Worm (Caenorhabditis elegans) whole organism, mixed stage, embryonic: ENCODE data around the gene tric-1B.1.

Source experiments
- ces-1 ChIP-seq: fragments of 150-350 bp; optimal IDR thresholded peaks from 2 replicates; lab custom pipeline; 2014; ENCODE audit warnings: missing biosample characterization, missing genetic modification reagents, missing genetic modification characterization
- elt-1 ChIP-seq: sonication (generic microtip); optimal IDR thresholded peaks from 2 replicates; lab custom pipeline; 2017; ENCODE audit warnings: missing genetic modification characterization, mild to moderate bottlenecking, missing compliant biosample characterization, antibody characterized with exemption, moderate library complexity, borderline replicate concordance; ENCODE audit not compliant: insufficient read depth
- lsy-2 ChIP-seq: fragments of 150-350 bp; optimal IDR thresholded peaks from 2 replicates; lab custom pipeline; 2014; ENCODE audit warnings: missing biosample characterization, missing genetic modification characterization
- mep-1 ChIP-seq: fragments of 150-350 bp; optimal IDR thresholded peaks from 2 replicates; lab custom pipeline; 2017; ENCODE audit warnings: missing biosample characterization, missing genetic modification reagents, missing genetic modification characterization, inconsistent platforms
- nhr-12 ChIP-seq: fragments of 150-350 bp; optimal IDR thresholded peaks from 2 replicates; lab custom pipeline; 2014; ENCODE audit warnings: missing biosample characterization, missing genetic modification characterization
- pha-4 ChIP-seq: fragments of 150-350 bp; optimal IDR thresholded peaks from 2 replicates; lab custom pipeline; 2018; ENCODE audit warnings: missing biosample characterization, missing genetic modification reagents, missing genetic modification characterization
- snpc-4 ChIP-seq: fragments of 150-350 bp; optimal IDR thresholded peaks from 2 replicates; lab custom pipeline; 2014; ENCODE audit warnings: missing biosample characterization, missing genetic modification characterization
- sptf-1 ChIP-seq: sonication (generic microtip); optimal IDR thresholded peaks from 2 replicates; lab custom pipeline; 2017; ENCODE audit warnings: mild to moderate bottlenecking, missing genetic modification characterization, moderate library complexity, missing compliant biosample characterization
- unc-39 ChIP-seq: fragments of 150-350 bp; optimal IDR thresholded peaks from 2 replicates; lab custom pipeline; 2014; ENCODE audit warnings: missing biosample characterization, missing genetic modification characterization
- unc-62 ChIP-seq: fragments of 150-350 bp; optimal IDR thresholded peaks from 2 replicates; lab custom pipeline; 2014; ENCODE audit warnings: missing biosample characterization, missing genetic modification reagents, missing genetic modification characterization

- TF ChIP-seq mep-1 (tag; lab: Kevin White, UChicago) (no peak), snpc-4 (tag; lab: Kevin White, UChicago) (no peak), elt-1 (no peak), unc-62 (GFP tag; lab: Kevin White, UChicago) (no peak), sptf-1 (tag; lab: Kevin White, UChicago) (no peak), unc-39 (tag; lab: Kevin White, UChicago) (no peak), nhr-12 (tag; lab: Kevin White, UChicago) (no peak), pha-4 (tag; lab: Kevin White, UChicago) (no peak), lsy-2 (tag; lab: Kevin White, UChicago) (no peak), ces-1 (GFP tag; lab: Kevin White, UChicago) (no peak)
These were observed 38.0 kb downstream of the tric-1B.1 start, which contains the start of gene sinh-1 for ce11 chrII:12228005-12228404.
